Worm (Caenorhabditis elegans): Measurements from ENCODE around the gene Y43F8B.7.

Gene Y43F8B.7

DNA sequence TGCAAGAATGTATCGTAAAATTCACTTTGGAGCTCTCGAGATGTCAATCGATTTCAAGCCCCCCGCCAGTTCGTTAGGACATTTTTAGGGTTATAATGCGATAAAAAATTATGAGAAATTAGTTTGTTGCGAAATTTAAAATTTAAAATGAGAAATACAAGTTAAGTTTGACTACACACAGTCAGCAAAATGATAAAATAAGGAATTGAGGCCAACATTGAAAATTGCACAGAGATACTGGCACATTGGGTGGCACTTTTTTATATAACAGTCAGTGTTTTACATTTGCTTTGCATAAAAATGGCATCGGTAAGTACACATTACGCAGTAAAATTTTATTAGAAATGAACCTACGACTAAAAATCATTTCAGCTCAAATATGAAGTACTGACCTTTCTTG lies 22.5 kb upstream of the Y43F8B.7 start, which contains the start of gene Y43F8B.12:
Gene Y43F8B.12, plus strand, starts transcription at position 301 of the 400 bp plus-strand sequence.
- TF ChIP-seq T26A8.4 (GFP tag; IDR thresholded peaks at IDR 0.05): no peak
- TF ChIP-seq daf-12 (tag; optimal IDR thresholded peaks at IDR 0.05): no peak
- no peak for TF ChIP-seq zfp-2 (tag; optimal IDR thresholded peaks at IDR 0.05)
- TF ChIP-seq nhr-28 (tag; optimal IDR thresholded peaks at IDR 0.05): no peak
- no peak for TF ChIP-seq Y105C5A.15 (GFP tag; IDR thresholded peaks at IDR 0.05)

DNA sequence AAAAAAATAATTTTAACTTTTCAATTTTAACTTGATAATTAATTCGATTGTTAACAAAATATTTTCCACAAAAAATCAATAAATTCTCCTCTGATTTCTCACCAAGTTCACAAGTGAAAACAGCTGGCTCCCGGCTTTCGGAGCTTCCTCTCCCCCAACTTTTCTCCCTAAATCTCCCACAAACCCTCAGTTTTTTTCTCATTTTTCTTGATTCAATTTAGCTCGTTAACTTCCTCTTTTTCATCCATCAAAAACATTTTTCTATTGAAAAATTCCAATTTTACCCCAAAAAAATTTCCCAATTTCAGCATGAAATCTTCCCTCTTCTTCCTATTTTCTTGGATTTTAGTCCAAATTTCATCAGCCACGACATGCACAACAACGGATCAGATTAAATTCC lies 20.2 kb upstream of the Y43F8B.7 start, which contains the start of gene Y43F8B.11:
Gene Y43F8B.11, plus strand, starts transcription at position 301 of the 400 bp plus-strand sequence.
- TF ChIP-seq daf-8 (GFP tag; IDR thresholded peaks at IDR 0.05) (no peak), aha-1 (tag) (peak; percentile 62)

DNA sequence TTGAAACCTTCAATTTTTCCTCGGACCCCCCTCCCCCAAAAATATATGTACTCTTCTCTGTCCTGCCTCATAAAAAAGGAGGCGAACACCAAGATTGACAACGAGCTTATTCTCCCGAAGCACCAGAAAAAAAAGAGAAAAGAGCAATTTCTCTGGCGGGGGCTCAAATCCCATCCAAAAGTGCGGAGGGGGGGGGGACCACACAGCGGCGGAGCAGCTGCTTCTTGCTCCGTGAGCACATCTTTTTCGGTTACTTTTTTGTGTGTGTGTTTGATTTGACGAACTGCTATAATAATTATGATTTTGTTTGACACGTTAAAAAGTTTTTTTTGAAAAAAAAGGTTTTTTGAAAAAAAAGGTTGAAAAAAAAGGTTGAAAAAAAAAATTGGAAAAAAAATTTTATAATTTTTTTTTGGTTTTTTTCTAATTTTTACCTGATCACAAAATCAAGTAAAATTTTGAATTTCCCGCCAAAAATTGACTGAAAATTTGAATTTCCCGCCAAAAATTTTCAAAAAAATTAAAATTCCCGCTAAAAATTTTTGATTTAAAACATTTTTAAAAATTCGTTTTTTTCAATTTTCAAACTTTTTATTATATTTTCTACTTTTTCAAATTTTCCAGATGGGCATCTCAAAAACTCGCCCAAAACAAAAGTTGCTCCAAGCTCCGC lies 16.6 kb upstream of the Y43F8B.7 start, which contains the start of gene Y43F8B.10:
Gene Y43F8B.10, plus strand, starts transcription at position 623 of the 673 bp plus-strand sequence.
- TF ChIP-seq set-16 (GFP tag; IDR thresholded peaks at IDR 0.05) (peak; percentile 52; the same call in 1 of the 2 replicates), nhr-10 (tag; optimal IDR thresholded peaks at IDR 0.05) (no peak)

DNA sequence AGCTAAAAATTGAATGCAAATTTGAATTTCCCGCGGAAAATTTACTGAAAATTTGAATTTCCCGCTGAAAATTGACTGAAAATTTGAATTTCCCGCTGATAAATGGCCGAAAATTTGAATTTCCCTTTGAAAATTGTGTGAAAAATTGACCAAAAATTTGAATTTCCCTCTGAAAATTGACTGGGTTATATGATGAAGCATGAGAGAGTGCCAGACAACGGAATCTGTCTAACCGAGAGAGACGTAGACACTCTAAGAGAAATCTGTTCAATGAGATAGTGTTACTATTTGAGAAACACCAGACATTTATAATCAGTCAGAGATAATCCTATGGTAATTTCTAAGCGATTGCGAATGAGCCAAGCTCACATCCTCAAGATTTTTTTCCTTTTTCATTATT lies 13.3 kb upstream of the Y43F8B.7 start:
- TF ChIP-seq daf-19 (GFP tag; conservative IDR thresholded peaks at IDR 0.05) (no peak), madf-9 (GFP tag; conservative IDR thresholded peaks at IDR 0.05) (no peak), spr-1 (tag; optimal IDR thresholded peaks at IDR 0.05) (no peak), mxl-3 (GFP tag; optimal IDR thresholded peaks at IDR 0.05) (no peak), ceh-62 (tag; optimal IDR thresholded peaks at IDR 0.05) (no peak), daf-8 (GFP tag; IDR thresholded peaks at IDR 0.05) (no peak), F37D6.2 (tag; optimal IDR thresholded peaks at IDR 0.05) (no peak), nhr-102 (tag; optimal IDR thresholded peaks at IDR 0.05) (no peak), snpc-4 (tag; optimal IDR thresholded peaks at IDR 0.05) (no peak), set-16 (GFP tag; IDR thresholded peaks at IDR 0.05) (no peak), egl-43 (GFP tag; IDR thresholded peaks at IDR 0.05) (no peak), tag-97 (GFP tag; IDR thresholded peaks at IDR 0.05) (no peak), aly-2 (tag; optimal IDR thresholded peaks at IDR 0.05) (no peak), nhr-42 (GFP tag; IDR thresholded peaks at IDR 0.05) (no peak), T26A8.4 (GFP tag; IDR thresholded peaks at IDR 0.05) (no peak), nhr-237 (tag; optimal IDR thresholded peaks at IDR 0.05) (no peak), daf-12 (tag; optimal IDR thresholded peaks at IDR 0.05) (no peak)

DNA sequence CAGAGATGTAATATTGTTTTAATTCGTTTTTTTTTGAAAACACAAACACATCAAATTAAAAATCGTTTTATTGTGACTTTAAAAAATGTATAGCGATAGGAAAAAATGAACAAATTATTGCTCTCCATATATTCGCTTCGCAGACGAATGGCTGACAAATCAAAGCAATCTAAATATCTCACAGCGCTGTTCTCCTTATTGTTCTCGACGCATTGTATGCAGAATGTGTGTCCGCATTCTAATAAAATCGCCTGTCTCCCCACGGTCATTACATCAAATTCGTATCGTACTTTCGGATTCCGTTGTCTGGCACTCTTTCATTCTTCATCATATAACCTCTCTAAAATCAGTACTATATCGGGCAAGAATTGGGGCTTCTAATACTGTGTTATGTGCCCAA lies 12.7 kb upstream of the Y43F8B.7 start, which contains the start of gene Y43F8B.9:
Gene Y43F8B.9, plus strand, starts transcription at position 301 of the 400 bp plus-strand sequence.
- no peak for TF ChIP-seq F44E2.7 (GFP tag; IDR thresholded peaks at IDR 0.05)
- no peak for TF ChIP-seq aly-2 (tag; optimal IDR thresholded peaks at IDR 0.05)
- TF ChIP-seq tra-1 (GFP tag; IDR thresholded peaks at IDR 0.05): no peak

DNA sequence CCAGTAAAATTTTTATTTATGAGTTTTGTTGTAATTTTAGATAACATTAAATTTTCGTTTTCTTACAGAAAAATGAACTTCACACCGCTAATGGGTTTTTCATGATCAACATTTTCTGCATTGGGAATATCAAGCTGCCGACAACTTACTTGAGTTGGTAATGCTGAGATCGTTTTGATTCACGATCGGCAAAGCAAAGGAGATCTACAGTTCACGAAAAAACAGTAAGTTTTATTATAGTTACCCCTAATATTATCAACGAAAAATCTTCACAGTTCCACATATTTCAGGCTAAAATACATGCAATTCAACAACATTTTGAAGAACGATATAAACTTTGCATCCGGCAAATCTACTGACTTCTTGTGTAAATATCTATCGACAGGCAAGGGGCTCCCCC lies 8.0 kb upstream of the Y43F8B.7 start, which contains the start of gene Y43F8B.22:
Gene Y43F8B.22, plus strand, starts transcription at position 301 of the 400 bp plus-strand sequence.
- peak; percentile 68 for TF ChIP-seq aha-1 (tag)
- TF ChIP-seq D1046.2 (GFP tag; IDR thresholded peaks at IDR 0.05): no peak
- no peak for TF ChIP-seq hlh-11 (tag; optimal IDR thresholded peaks at IDR 0.05)

DNA sequence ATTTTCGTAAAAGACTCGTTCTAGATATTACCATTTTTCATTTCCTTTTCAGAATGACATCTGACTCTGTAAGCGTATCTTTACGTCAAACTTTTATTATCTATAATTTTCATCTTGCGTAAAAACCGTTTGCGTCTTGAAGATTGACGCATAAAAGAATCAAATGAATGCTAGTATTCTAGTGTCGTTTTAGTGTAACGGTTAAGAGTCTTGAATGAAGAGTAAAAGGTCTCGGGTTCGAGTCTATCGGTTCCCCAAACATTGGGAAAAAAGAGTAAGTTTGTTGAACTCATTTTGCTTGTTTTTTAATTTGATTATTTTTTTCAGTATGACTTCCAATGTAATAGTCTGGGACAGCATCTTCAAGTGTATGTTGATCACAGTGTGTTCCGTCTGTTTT lies 6.1 kb upstream of the Y43F8B.7 start, which contains the start of gene Y43F8B.17:
Gene Y43F8B.17, plus strand, starts transcription at position 215 of the 400 bp plus-strand sequence.
- TF ChIP-seq Y75B8A.6 (GFP tag; IDR thresholded peaks at IDR 0.05): no peak
- no peak for TF ChIP-seq php-3 (GFP tag; IDR thresholded peaks at IDR 0.05)
- TF ChIP-seq nhr-77 (tag; optimal IDR thresholded peaks at IDR 0.05): no peak
- TF ChIP-seq zfp-2 (tag; optimal IDR thresholded peaks at IDR 0.05): no peak
- TF ChIP-seq aly-2 (tag; optimal IDR thresholded peaks at IDR 0.05): no peak
- no peak for TF ChIP-seq egl-27 (tag; optimal IDR thresholded peaks at IDR 0.05)
- no peak for TF ChIP-seq dmd-9 (GFP tag; IDR thresholded peaks at IDR 0.05)
- TF ChIP-seq ctbp-1 (GFP tag; IDR thresholded peaks at IDR 0.05): no peak
- TF ChIP-seq dmd-8 (GFP tag; IDR thresholded peaks at IDR 0.05): no peak
- TF ChIP-seq ZK546.5 (tag; optimal IDR thresholded peaks at IDR 0.05): no peak
- no peak for TF ChIP-seq fos-1 (tag; optimal IDR thresholded peaks at IDR 0.05)
- no peak for TF ChIP-seq nhr-6 (tag; optimal IDR thresholded peaks at IDR 0.05)
- no peak for TF ChIP-seq lin-13 (GFP tag; optimal IDR thresholded peaks at IDR 0.05)
- TF ChIP-seq cey-2 (tag; optimal IDR thresholded peaks at IDR 0.05; ENCODE audit: borderline replicate concordance, insufficient read depth): no peak
- TF ChIP-seq lsy-2 (tag; optimal IDR thresholded peaks at IDR 0.05): no peak
- no peak for TF ChIP-seq mxl-3 (GFP tag; optimal IDR thresholded peaks at IDR 0.05)
- TF ChIP-seq jun-1 (tag; optimal IDR thresholded peaks at IDR 0.05): no peak
- no peak for TF ChIP-seq pqm-1 (tag; optimal IDR thresholded peaks at IDR 0.05)
